Fruit fly (Drosophila melanogaster) whole organism, larva: ENCODE measurements around the gene Blos4.

Source experiments
- noc ChIP-seq: fragments of 200-800 bp; sonication (Bioruptor generic); optimal IDR thresholded peaks from 3 replicates; lab custom pipeline; 2019; ENCODE audit warnings: missing biosample characterization, mild to moderate bottlenecking, missing genetic modification characterization, moderate library complexity

The Blos4 gene

dm6 chr3L:10891414-10891813 lies 12.5 kb downstream of the Blos4 start, which contains the start of gene Cpr67Fa2:
TSS of gene Cpr67Fa2 (plus strand) at chr3L:10891714.
- no peak for TF ChIP-seq noc (tag; lab: Kevin White, UChicago)

DNA sequence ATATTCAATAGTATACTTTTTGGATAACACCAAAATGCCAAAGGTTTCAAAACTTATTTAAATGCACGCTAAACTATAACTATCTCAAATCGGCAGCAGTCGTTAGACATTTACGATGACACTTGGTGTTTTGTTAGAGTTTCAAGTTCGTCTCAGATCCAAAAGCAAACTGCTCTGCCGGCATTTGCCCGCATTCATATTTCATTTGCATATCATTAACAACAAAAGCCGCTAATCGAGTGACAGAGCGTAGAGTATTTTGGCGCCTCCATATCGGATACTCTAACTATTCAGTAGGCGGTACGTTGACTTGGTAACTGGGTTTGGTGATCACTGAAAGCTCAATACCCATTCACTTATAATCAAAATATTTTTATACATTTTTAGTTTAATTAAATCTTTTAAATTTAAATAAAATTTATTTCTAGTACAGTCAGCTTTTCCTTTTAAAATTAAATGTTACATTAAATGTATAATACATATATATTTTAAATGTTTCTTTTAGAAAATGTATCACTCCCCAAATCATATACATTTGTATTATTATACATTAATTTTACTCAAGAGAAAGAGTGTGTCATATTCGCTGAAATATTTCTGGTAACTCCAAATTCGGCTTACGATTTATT lies 14.4 kb downstream of the Blos4 start:
- peak; percentile 55 for TF ChIP-seq noc (tag; lab: Kevin White, UChicago)

DNA sequence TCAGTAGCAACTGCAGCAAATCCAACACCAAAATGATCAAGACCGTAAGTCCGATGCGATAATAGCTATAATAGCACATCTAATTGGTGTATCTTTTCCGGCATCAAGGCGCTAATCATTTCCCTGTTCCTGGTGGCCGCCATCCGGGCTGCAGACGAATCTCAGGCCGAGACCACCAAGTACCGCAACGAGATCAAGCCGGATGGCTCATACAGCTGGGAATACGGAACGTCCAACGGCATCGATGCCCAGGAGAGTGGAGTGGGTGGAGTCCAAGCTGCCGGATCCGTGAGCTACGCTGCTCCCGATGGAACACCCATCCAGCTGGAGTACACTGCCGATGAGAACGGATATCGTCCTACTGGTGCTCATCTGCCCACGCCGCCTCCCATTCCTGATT lies 15.3 kb downstream of the Blos4 start, which contains the start of gene Cpr67Fb:
Cpr67Fb (plus strand) TSS at position 15 of the 400 bp plus-strand sequence.
- no peak for TF ChIP-seq noc (tag; lab: Kevin White, UChicago)

dm6 chr3L:10896923-10897322 lies 18.0 kb downstream of the Blos4 start:
- peak; percentile 85 for TF ChIP-seq noc (tag; lab: Kevin White, UChicago)

- TF ChIP-seq noc (tag; lab: Kevin White, UChicago), result no peak
Observed at dm6 chr3L:10897534-10898255, 18.8 kb downstream of the Blos4 start.

dm6 chr3L:10898256-10898735 lies 19.4 kb downstream of the Blos4 start:
- peak; percentile 57 for TF ChIP-seq noc (tag; lab: Kevin White, UChicago)

DNA sequence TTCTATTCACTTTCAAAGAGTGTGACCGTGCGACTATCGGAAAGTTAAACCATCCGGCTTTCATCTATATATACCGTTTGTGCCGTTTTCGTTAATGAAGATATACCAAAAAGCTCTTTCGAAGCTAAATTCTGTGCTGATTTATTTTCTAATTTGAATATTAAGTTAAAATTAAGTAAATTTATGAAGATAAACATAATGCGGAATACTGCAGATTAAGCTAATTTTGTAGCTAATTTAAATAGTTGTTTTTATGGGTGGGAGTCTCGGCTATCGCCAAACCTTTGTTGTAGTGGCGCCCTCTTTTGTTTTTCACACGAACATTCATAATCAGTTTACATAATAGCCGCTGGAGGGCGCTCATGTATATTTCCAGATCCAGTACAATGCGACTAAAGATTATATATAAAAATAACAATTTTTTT lies 20.2 kb downstream of the Blos4 start, which contains the start of gene Aps:
Aps (minus strand) TSS at position 37 of the 425 bp plus-strand sequence.
- TF ChIP-seq noc (tag; lab: Kevin White, UChicago), result no peak

DNA sequence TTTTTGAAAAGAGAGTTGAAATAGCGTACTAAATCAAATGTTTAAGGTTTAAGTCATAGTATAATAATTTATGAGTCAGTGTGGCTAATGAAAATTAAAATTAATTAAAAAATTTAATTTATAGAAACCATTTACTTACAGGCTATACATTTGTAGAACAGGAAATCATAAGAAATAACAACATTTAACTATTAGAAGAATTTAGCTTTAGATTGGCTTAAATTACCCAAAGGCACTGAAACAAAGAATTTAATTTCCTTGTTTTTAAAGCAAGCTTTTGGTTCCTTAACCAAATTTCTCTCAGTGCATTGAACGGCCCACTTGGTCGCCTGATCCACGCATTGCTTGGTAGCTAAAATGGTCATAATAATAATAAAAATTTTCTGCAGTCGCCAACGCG lies 24.6 kb downstream of the Blos4 start:
- TF ChIP-seq noc (tag; lab: Kevin White, UChicago), result no peak

dm6 chr3L:10904770-10905169 lies 25.9 kb downstream of the Blos4 start:
- no peak for TF ChIP-seq noc (tag; lab: Kevin White, UChicago)

- TF ChIP-seq noc (tag; lab: Kevin White, UChicago), result no peak
Observed at dm6 chr3L:10909612-10910011, 30.7 kb downstream of the Blos4 start.

DNA sequence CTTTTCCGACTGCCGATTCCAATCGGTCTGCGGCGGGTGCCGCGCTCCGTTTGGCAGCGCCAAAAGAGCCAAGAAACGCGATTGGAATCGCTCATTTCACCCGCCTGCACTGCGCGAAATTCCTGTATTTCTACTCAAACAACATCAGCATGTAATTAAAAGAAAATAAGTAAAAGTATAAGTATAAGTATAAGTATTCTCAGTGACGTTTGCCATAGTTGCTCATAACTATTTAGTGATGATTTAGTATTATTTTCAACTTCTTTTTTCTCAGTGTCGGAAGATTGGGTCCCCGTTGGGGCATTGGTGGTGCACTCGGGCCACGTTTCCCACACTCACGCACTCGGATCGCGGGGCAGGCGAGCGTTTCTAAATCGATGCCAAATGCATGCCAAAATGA lies 34.3 kb downstream of the Blos4 start:
- TF ChIP-seq noc (tag; lab: Kevin White, UChicago), result no peak

dm6 chr3L:10917263-10917662 lies 38.4 kb downstream of the Blos4 start:
- TF ChIP-seq noc (tag; lab: Kevin White, UChicago), result no peak

DNA sequence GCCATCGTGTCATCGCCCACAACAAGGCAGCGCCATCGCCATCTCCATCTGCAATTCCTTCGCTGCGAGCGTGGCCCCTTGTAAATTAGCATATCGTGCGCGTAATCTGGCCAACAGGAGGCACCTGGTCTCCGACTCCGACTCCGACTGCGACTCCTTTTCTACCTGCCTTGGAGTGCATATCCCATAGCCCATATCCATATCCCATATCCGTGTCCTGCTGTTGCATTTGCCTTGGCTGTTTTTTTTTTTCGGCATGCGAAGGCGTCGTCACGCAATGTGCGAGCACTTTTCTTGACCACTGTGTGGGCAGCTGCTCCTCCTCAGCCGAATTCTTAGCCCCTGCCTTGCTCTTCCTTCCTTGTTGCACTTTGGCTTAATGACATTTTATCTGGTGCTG lies 39.6 kb downstream of the Blos4 start:
- no peak for TF ChIP-seq noc (tag; lab: Kevin White, UChicago)

DNA sequence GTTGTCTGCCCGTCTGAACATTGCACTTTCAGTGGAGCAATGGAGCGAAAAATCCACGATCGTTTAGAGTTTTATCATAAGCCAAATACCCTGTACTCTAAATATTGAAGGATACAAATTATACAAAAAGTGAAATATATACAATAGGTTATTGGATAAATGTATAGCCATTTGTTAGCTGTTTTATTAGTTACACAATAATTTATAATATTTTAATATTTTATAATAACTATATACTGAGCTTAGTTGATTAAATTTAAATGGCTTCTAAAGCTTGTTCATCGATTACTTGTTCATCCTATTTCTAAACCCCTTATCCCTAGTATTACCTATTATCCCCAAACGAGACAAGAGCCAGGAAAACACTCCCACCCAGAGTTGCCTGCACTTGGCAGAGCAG lies 44.1 kb downstream of the Blos4 start:
- no peak for TF ChIP-seq noc (tag; lab: Kevin White, UChicago)

DNA sequence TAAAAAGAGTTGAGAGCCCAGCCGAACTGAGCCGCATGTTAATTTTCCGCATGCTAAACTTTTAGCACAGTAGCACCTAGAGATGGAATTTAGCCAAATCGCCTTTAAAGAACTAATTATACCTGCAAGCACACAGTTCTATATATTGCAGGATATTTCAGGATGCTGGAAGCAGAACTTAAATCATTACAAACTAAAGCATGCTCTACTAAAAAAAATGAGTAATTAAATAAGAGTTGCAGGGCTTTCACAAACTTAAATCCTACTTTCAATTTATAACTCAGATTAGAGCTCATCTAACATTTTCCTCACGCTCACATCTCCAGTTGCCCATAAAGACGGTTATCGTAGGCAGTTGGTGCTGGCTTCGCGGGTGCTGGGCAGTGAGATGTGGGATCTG lies 45.8 kb downstream of the Blos4 start:
- no peak for TF ChIP-seq noc (tag; lab: Kevin White, UChicago)

DNA sequence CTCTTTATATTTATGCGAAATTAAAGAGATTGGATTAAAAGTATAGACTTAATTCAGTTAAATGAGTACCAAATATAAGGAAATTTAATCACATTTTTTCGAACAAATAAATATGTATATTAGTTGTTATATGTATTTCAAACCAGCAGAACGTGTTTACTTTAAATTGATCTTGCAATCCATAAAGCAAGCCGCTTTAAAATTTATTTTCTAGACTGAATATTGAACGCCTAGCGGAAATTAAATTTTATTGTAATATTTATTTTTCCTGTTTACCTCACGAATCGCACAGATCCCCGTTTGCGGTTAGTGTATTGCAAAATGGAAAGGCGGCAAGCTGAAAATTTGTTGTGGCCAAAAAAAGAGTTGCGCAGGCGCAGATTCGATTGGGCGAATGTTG lies 48.5 kb downstream of the Blos4 start:
- TF ChIP-seq noc (tag; lab: Kevin White, UChicago), result no peak

DNA sequence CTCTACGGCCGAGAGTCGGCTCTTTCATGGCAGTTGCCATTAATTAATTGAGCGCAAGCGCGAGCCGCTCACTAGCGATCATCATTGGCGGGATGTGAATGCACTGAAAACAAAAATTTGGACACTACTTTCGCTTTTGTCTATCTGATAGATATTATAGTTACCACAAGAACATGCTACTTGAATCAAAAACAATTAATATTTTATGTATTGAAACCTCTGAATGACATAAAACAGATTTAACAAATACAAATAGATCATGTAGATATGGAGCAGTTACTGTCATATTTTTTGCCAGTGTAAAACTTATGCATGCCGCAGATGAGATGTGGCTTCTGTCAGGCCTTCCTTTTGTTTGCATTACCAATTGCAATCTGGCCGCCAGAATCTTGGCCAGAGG lies 49.1 kb downstream of the Blos4 start:
- TF ChIP-seq noc (tag; lab: Kevin White, UChicago), result no peak
